Worm (Caenorhabditis elegans) whole organism, L1 larva: ENCODE data around the gene Y17G7B.23.

Experiments
- C04F5.9 ChIP-seq: sonication (generic microtip); optimal IDR thresholded peaks from 2 replicates; lab custom pipeline; 2016; ENCODE audit warnings: missing genetic modification characterization, missing compliant biosample characterization
- ama-1 ChIP-seq: fragments of 150-350 bp; optimal IDR thresholded peaks from 2 replicates; lab custom pipeline; 2014
- lin-13 ChIP-seq: fragments of 150-350 bp; optimal IDR thresholded peaks from 2 replicates; lab custom pipeline; 2014; ENCODE audit warnings: missing biosample characterization, missing genetic modification reagents, missing genetic modification characterization
- mep-1 ChIP-seq: fragments of 150-350 bp; optimal IDR thresholded peaks from 2 replicates; lab custom pipeline; 2014; ENCODE audit warnings: missing biosample characterization, missing genetic modification characterization
- pax-3 ChIP-seq: fragments of 200-800 bp; sonication (Bioruptor generic); optimal IDR thresholded peaks from 2 replicates; lab custom pipeline; 2018; ENCODE audit warnings: mild to moderate bottlenecking, missing genetic modification characterization, moderate library complexity, missing compliant biosample characterization
- unc-130 ChIP-seq: fragments of 150-350 bp; optimal IDR thresholded peaks from 2 replicates; lab custom pipeline; 2017; ENCODE audit warnings: missing biosample characterization, missing genetic modification characterization, inconsistent platforms
- unc-62 ChIP-seq: fragments of 150-350 bp; optimal IDR thresholded peaks from 2 replicates; lab custom pipeline; 2014; ENCODE audit warnings: missing biosample characterization, missing genetic modification reagents, missing genetic modification characterization

- TF ChIP-seq mep-1 (tag; lab: Kevin White, UChicago): peak; percentile 22
- TF ChIP-seq unc-130: no peak
- no peak for TF ChIP-seq lin-13
- TF ChIP-seq pax-3: no peak
- no peak for TF ChIP-seq ama-1 (lab: Kevin White, UChicago)
- no peak for TF ChIP-seq C04F5.9
- TF ChIP-seq unc-62: no peak
Measured at ce11 chrII:12023315-12023878, 24.4 kb downstream of the Y17G7B.23 start, which contains the start of gene Y17G7B.12.
